Worm (Caenorhabditis elegans) whole organism, early embryonic: Measurements from ENCODE around the gene nhr-264.

Experiments used
- B0310.2 ChIP-seq: sonication (generic microtip); optimal IDR thresholded peaks from 2 replicates; lab custom pipeline; 2016; ENCODE audit warnings: mild to moderate bottlenecking, missing genetic modification characterization, missing compliant biosample characterization
- F13C5.2 ChIP-seq: sonication (generic microtip); optimal IDR thresholded peaks from 2 replicates; lab custom pipeline; 2017; ENCODE audit warnings: mild to moderate bottlenecking, missing genetic modification characterization, inconsistent platforms, missing compliant biosample characterization
- aly-1 ChIP-seq: sonication (generic microtip); optimal IDR thresholded peaks from 2 replicates; lab custom pipeline; 2016; ENCODE audit warnings: missing genetic modification characterization, missing compliant biosample characterization
- ama-1 ChIP-seq: fragments of 150-350 bp; optimal IDR thresholded peaks from 2 replicates; lab custom pipeline; 2014
- ceh-13 ChIP-seq: fragments of 200-800 bp; sonication (Bioruptor generic); optimal IDR thresholded peaks from 2 replicates; lab custom pipeline; 2018; ENCODE audit warnings: mild to moderate bottlenecking, missing genetic modification characterization, missing compliant biosample characterization
- ceh-36 ChIP-seq: sonication (generic microtip); optimal IDR thresholded peaks from 2 replicates; lab custom pipeline; 2016; ENCODE audit warnings: missing genetic modification characterization, inconsistent platforms, missing compliant biosample characterization
- ets-7 ChIP-seq: sonication (generic microtip); optimal IDR thresholded peaks from 2 replicates; lab custom pipeline; 2016; ENCODE audit warnings: missing genotype, missing genetic modification characterization, missing compliant biosample characterization
- flt-1 ChIP-seq: fragments of 200-800 bp; sonication (Bioruptor generic); IDR thresholded peaks from 2 replicates; pipeline ENCODE4 v1.3.6; 2022; ENCODE audit warnings: missing genetic modification characterization, missing compliant biosample characterization
- hmbx-1 ChIP-seq: sonication (generic microtip); optimal IDR thresholded peaks from 2 replicates; lab custom pipeline; 2016; ENCODE audit warnings: mild to moderate bottlenecking, missing genetic modification characterization, missing compliant biosample characterization
- hmg-4 ChIP-seq: fragments of 200-800 bp; sonication (Bioruptor generic); optimal IDR thresholded peaks from 2 replicates; lab custom pipeline; 2018; ENCODE audit warnings: mild to moderate bottlenecking, missing genetic modification characterization, missing compliant biosample characterization
- hnd-1 ChIP-seq: sonication (generic microtip); optimal IDR thresholded peaks from 2 replicates; lab custom pipeline; 2016; ENCODE audit warnings: missing genetic modification characterization, missing compliant biosample characterization
- pes-1 ChIP-seq: fragments of 200-800 bp; sonication (Bioruptor generic); IDR thresholded peaks from 2 replicates; pipeline ENCODE4 v1.3.6; 2022; ENCODE audit warnings: missing genetic modification reagents, missing genetic modification characterization, missing compliant biosample characterization
- scrt-1 ChIP-seq: fragments of 200-800 bp; sonication (Bioruptor generic); IDR thresholded peaks from 2 replicates; pipeline ENCODE4 v1.3.6; 2022; ENCODE audit warnings: missing genetic modification characterization, missing compliant biosample characterization
- sea-1 ChIP-seq: fragments of 200-800 bp; sonication (Bioruptor generic); conservative IDR thresholded peaks from 2 replicates; pipeline ENCODE4 v1.3.6; 2022; ENCODE audit warnings: missing genetic modification characterization, missing compliant biosample characterization
- tbx-11 ChIP-seq: fragments of 200-800 bp; sonication (Bioruptor generic); IDR thresholded peaks from 2 replicates; pipeline ENCODE4 v1.3.6; 2022; ENCODE audit warnings: missing genetic modification characterization, missing compliant biosample characterization
- tbx-37 ChIP-seq: fragments of 200-800 bp; sonication (Bioruptor generic); conservative IDR thresholded peaks from 2 replicates; pipeline ENCODE4 v1.3.6; 2022; ENCODE audit warnings: missing genetic modification reagents, missing genetic modification characterization, missing compliant biosample characterization
- tra-4 ChIP-seq: sonication (generic microtip); optimal IDR thresholded peaks from 2 replicates; lab custom pipeline; 2017; ENCODE audit warnings: missing genetic modification characterization, missing compliant biosample characterization

The nhr-264 gene

DNA sequence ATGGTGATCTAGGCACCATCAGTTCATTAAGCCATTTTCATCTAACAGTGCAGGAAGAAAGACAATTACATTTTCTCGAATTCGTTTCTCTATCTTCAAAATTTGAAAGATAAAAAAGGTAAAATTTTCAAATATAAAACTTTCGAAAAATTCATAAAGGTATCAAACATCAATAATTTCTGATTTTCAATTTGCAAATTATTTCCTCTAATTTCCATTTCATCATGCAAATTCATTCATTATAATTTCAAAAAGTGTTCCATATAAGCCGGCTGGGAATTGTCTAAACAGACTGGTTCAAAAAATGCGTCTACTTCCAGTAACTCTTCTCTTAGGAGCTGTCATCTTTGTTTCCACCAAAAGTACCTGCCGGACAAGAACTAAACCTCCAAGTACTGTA lies 34.0 kb upstream of the nhr-264 start, which contains the start of gene clec-183:
TSS of gene clec-183 (plus strand) at position 301 of the 400 bp plus-strand sequence.
- no peak for TF ChIP-seq F13C5.2 (tag; lab: Kevin White, UChicago)
- TF ChIP-seq ceh-13, result no peak
- TF ChIP-seq sea-1, result no peak
- no peak for TF ChIP-seq aly-1
- no peak for TF ChIP-seq hmbx-1 (tag; lab: Kevin White, UChicago)
- no peak for TF ChIP-seq hmg-4 (GFP tag; lab: Kevin White, UChicago)
- TF ChIP-seq tbx-37 (GFP tag; lab: Robert Waterston, UW), result no peak
- no peak for TF ChIP-seq ceh-36 (tag; lab: Kevin White, UChicago)
- no peak for TF ChIP-seq pes-1 (GFP tag; lab: Robert Waterston, UW)
- no peak for TF ChIP-seq scrt-1
- TF ChIP-seq ama-1 (lab: Kevin White, UChicago), result no peak

ce11 chrIV:9323989-9324506 lies 30.3 kb upstream of the nhr-264 start, which contains the start of the genes nspg-11 and F49C12.15:
Gene nspg-11, minus strand, starts transcription at chrIV:9324089.
Gene F49C12.15, plus strand, starts transcription at chrIV:9324456.
- no peak for TF ChIP-seq F13C5.2 (tag; lab: Kevin White, UChicago)
- no peak for TF ChIP-seq flt-1
- no peak for TF ChIP-seq ceh-36 (tag; lab: Kevin White, UChicago)
- TF ChIP-seq ceh-13, result no peak
- no peak for TF ChIP-seq hmbx-1 (tag; lab: Kevin White, UChicago)
- TF ChIP-seq B0310.2 (tag; lab: Kevin White, UChicago), result no peak
- TF ChIP-seq pes-1 (GFP tag; lab: Robert Waterston, UW), result no peak
- TF ChIP-seq ama-1 (lab: Kevin White, UChicago), result no peak
- TF ChIP-seq tbx-37 (GFP tag; lab: Robert Waterston, UW), result no peak

DNA sequence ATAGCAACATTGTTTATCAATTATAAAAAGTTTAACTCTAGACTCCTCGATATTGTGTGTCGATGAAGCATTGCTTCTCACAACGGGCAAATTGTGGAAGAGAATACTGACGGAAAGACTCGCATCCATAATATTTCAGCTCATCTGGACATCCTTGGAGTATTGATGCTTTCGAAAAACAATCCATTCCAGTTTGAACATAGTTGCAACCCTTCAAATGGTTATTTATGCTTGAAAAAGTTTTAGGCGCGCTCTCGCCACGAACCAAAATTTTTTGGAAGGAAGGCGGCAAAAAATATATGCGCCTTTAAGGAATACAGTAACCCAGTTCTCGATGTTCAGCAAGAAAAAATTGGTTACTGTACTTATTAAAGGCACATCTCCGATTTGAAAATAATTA lies 28.8 kb upstream of the nhr-264 start:
- no peak for TF ChIP-seq scrt-1
- TF ChIP-seq hmg-4 (GFP tag; lab: Kevin White, UChicago), result no peak
- no peak for TF ChIP-seq tbx-37 (GFP tag; lab: Robert Waterston, UW)
- no peak for TF ChIP-seq hmbx-1 (tag; lab: Kevin White, UChicago)
- no peak for TF ChIP-seq tbx-11
- TF ChIP-seq F13C5.2 (tag; lab: Kevin White, UChicago), result no peak
- TF ChIP-seq pes-1 (GFP tag; lab: Robert Waterston, UW), result no peak
- TF ChIP-seq sea-1, result no peak
- TF ChIP-seq tra-4, result no peak
- no peak for TF ChIP-seq ceh-36 (tag; lab: Kevin White, UChicago)
- TF ChIP-seq flt-1, result no peak
- TF ChIP-seq ets-7, result no peak
- TF ChIP-seq B0310.2 (tag; lab: Kevin White, UChicago), result no peak
- TF ChIP-seq ama-1 (lab: Kevin White, UChicago), result no peak
- no peak for TF ChIP-seq ceh-13
- no peak for TF ChIP-seq hnd-1 (tag; lab: Kevin White, UChicago)
- no peak for TF ChIP-seq aly-1

DNA sequence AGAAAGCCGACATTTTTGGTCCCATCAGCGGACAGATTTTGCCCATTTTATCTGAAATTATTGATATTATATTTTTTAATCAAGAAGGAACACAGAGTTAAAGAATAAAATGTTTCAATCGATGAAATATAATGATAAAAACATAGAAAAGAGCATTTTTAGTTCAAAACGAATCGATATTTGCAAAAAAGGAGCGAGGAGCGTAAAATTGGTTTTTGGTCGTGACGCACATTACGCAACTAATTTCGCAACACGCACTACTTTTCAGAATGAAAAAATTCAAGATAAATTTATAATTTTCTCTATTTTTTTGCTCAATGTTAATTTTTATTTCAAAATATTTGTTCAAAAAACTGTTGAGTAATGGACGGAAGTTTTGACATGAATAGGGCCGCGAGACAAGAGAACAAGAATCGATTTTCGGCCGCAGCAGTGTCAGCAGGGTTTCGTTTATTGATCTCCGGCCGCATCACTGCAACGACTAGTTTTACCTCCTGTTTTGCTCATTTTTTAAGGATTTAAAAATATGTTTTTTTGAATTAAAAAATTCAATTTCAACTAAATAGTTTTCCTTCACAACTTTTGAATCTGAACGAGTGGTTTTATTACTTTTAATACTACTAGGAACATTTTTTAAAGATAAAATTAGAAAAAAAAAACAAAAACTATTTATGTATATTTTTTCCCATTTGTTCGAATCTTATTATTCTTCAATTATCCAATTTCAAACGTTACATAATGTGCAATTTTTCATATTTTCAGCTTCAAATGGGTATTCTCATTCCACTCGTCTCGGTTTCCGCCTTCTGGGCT lies 27.5 kb upstream of the nhr-264 start, which contains the start of the genes F49C12.12 and vha-17:
TSS of gene F49C12.12 (minus strand) at position 51 of the 813 bp plus-strand sequence.
TSS of gene vha-17 (plus strand) at position 763 of the 813 bp plus-strand sequence.
- TF ChIP-seq tra-4 (no peak), pes-1 (GFP tag; lab: Robert Waterston, UW) (no peak), hnd-1 (tag; lab: Kevin White, UChicago) (no peak), F13C5.2 (tag; lab: Kevin White, UChicago) (no peak), hmg-4 (GFP tag; lab: Kevin White, UChicago) (no peak), ama-1 (lab: Kevin White, UChicago) (no peak), tbx-11 (no peak), ceh-13 (no peak), sea-1 (no peak), ceh-36 (tag; lab: Kevin White, UChicago) (no peak), hmbx-1 (tag; lab: Kevin White, UChicago) (no peak), scrt-1 (no peak)

ce11 chrIV:9320023-9320422 lies 26.3 kb upstream of the nhr-264 start:
- no peak for TF ChIP-seq hmg-4 (GFP tag; lab: Kevin White, UChicago)
- TF ChIP-seq ceh-36 (tag; lab: Kevin White, UChicago), result no peak
- no peak for TF ChIP-seq sea-1
- TF ChIP-seq ceh-13, result no peak
- TF ChIP-seq ama-1 (lab: Kevin White, UChicago), result no peak
- TF ChIP-seq hmbx-1 (tag; lab: Kevin White, UChicago), result no peak
- no peak for TF ChIP-seq aly-1

ce11 chrIV:9319080-9319479 lies 25.4 kb upstream of the nhr-264 start, which contains the start of the genes F49C12.11 and nemt-1:
Gene F49C12.11, plus strand, starts transcription at chrIV:9319380.
Gene nemt-1, minus strand, starts transcription at chrIV:9319439.
- no peak for TF ChIP-seq sea-1
- TF ChIP-seq ama-1 (lab: Kevin White, UChicago), result no peak
- TF ChIP-seq hmg-4 (GFP tag; lab: Kevin White, UChicago), result no peak

- TF ChIP-seq hmbx-1 (tag; lab: Kevin White, UChicago) (no peak), tbx-11 (no peak), ets-7 (no peak), hnd-1 (tag; lab: Kevin White, UChicago) (no peak), hmg-4 (GFP tag; lab: Kevin White, UChicago) (no peak), pes-1 (GFP tag; lab: Robert Waterston, UW) (no peak), ceh-13 (no peak), tra-4 (no peak), ceh-36 (tag; lab: Kevin White, UChicago) (no peak), B0310.2 (tag; lab: Kevin White, UChicago) (no peak), flt-1 (no peak), scrt-1 (no peak), tbx-37 (GFP tag; lab: Robert Waterston, UW) (no peak), F13C5.2 (tag; lab: Kevin White, UChicago) (no peak)
These were observed 24.4 kb upstream of the nhr-264 start for ce11 chrIV:9318147-9318546.
